Worm (Caenorhabditis elegans) whole organism, L3 larva: ENCODE results near the gene gdh-1.

Source experiments
- R02D3.7 ChIP-seq: fragments of 150-350 bp; optimal IDR thresholded peaks from 2 replicates; lab custom pipeline; 2014; ENCODE audit warnings: missing biosample characterization, missing genetic modification characterization
- ZK546.5 ChIP-seq: sonication (generic microtip); optimal IDR thresholded peaks from 2 replicates; lab custom pipeline; 2017; ENCODE audit warnings: missing biosample characterization, missing genetic modification characterization
- aly-2 ChIP-seq: fragments of 150-350 bp; optimal IDR thresholded peaks from 2 replicates; lab custom pipeline; 2014; ENCODE audit warnings: missing biosample characterization, missing genetic modification characterization
- ceh-16 ChIP-seq: sonication (generic microtip); optimal IDR thresholded peaks from 2 replicates; lab custom pipeline; 2017; ENCODE audit warnings: missing biosample characterization, missing genetic modification characterization
- daf-12 ChIP-seq: fragments of 150-350 bp; optimal IDR thresholded peaks from 2 replicates; lab custom pipeline; 2014; ENCODE audit warnings: missing biosample characterization, missing genetic modification reagents, missing genetic modification characterization
- elt-1 ChIP-seq: fragments of 150-350 bp; optimal IDR thresholded peaks from 2 replicates; lab custom pipeline; 2014; ENCODE audit warnings: missing biosample characterization, missing genetic modification characterization
- jun-1 ChIP-seq: fragments of 150-350 bp; optimal IDR thresholded peaks from 2 replicates; lab custom pipeline; 2014; ENCODE audit warnings: missing biosample characterization, missing genetic modification reagents, missing genetic modification characterization
- lin-39 ChIP-seq: fragments of 150-350 bp; optimal IDR thresholded peaks from 2 replicates; lab custom pipeline; 2018; ENCODE audit warnings: missing biosample characterization, missing genetic modification reagents, missing genetic modification characterization
- nhr-25 ChIP-seq: sonication (generic microtip); optimal IDR thresholded peaks from 2 replicates; lab custom pipeline; 2017; ENCODE audit warnings: missing biosample characterization, missing genetic modification characterization
- unc-62 ChIP-seq: fragments of 150-350 bp; sonication (generic microtip); optimal IDR thresholded peaks from 4 replicates; lab custom pipeline; 2014; ENCODE audit warnings: missing biosample characterization, missing genetic modification reagents, missing genetic modification characterization

ce11 chrIV:11942313-11942712 lies 10.7 kb upstream of the gdh-1 start, which contains the start of gene ZK829.1:
- TF ChIP-seq daf-12: no peak
- TF ChIP-seq jun-1 (tag; lab: Kevin White, UChicago): no peak
- TF ChIP-seq ZK546.5 (tag; lab: Kevin White, UChicago): no peak
- TF ChIP-seq ceh-16 (tag; lab: Kevin White, UChicago): no peak
- no peak for TF ChIP-seq lin-39 (tag; lab: Kevin White, UChicago)
- no peak for TF ChIP-seq R02D3.7 (tag; lab: Kevin White, UChicago)
- TF ChIP-seq nhr-25 (tag; lab: Kevin White, UChicago): no peak
- no peak for TF ChIP-seq elt-1 (tag; lab: Kevin White, UChicago)
- TF ChIP-seq aly-2 (tag; lab: Kevin White, UChicago): no peak
- TF ChIP-seq unc-62 (GFP tag; lab: Kevin White, UChicago): no peak
